Worm (Caenorhabditis elegans) whole organism, L2 larva: ENCODE results near the gene F36D3.14.

Source experiments
- C34F6.9 ChIP-seq: fragments of 150-350 bp; optimal IDR thresholded peaks from 2 replicates; lab custom pipeline; 2014; ENCODE audit warnings: missing biosample characterization, missing genetic modification characterization
- aly-2 ChIP-seq: fragments of 150-350 bp; optimal IDR thresholded peaks from 2 replicates; lab custom pipeline; 2014; ENCODE audit warnings: missing biosample characterization, missing genetic modification characterization
- fos-1 ChIP-seq: fragments of 150-350 bp; optimal IDR thresholded peaks from 2 replicates; lab custom pipeline; 2014; ENCODE audit warnings: missing biosample characterization, missing genetic modification characterization
- mab-5 ChIP-seq: fragments of 150-350 bp; optimal IDR thresholded peaks from 2 replicates; lab custom pipeline; 2014; ENCODE audit warnings: missing biosample characterization, missing genetic modification characterization
- mdl-1 ChIP-seq, 2 experiments: fragments of 150-350 bp in 1 of 2; sonication (generic microtip) in 1 of 2; optimal IDR thresholded peaks; 2 replicates each; lab custom pipeline; 2017; ENCODE audit warnings: missing biosample characterization in 2 of 2, missing genetic modification characterization in 2 of 2
- nhr-129 ChIP-seq: fragments of 150-350 bp; optimal IDR thresholded peaks from 2 replicates; lab custom pipeline; 2014; ENCODE audit warnings: missing biosample characterization, missing genetic modification characterization
- nhr-21 ChIP-seq: fragments of 150-350 bp; optimal IDR thresholded peaks from 2 replicates; lab custom pipeline; 2014; ENCODE audit warnings: missing biosample characterization, missing genetic modification characterization
- nhr-25 ChIP-seq: fragments of 150-350 bp; sonication (generic microtip); optimal IDR thresholded peaks from 3 replicates; lab custom pipeline; 2014; ENCODE audit warnings: missing biosample characterization, missing genetic modification characterization
- snpc-4 ChIP-seq: fragments of 150-350 bp; optimal IDR thresholded peaks from 2 replicates; lab custom pipeline; 2014; ENCODE audit warnings: missing biosample characterization, missing genetic modification characterization
- unc-62 ChIP-seq: fragments of 150-350 bp; optimal IDR thresholded peaks from 2 replicates; lab custom pipeline; 2014; ENCODE audit warnings: missing biosample characterization, missing genetic modification reagents, missing genetic modification characterization
- ztf-4 ChIP-seq: fragments of 150-350 bp; optimal IDR thresholded peaks from 2 replicates; lab custom pipeline; 2014; ENCODE audit warnings: missing biosample characterization, missing genetic modification characterization

- TF ChIP-seq mdl-1 (tag; optimal IDR thresholded peaks at IDR 0.05; lab: Kevin White, UChicago) (no peak), aly-2 (tag; lab: Kevin White, UChicago) (no peak), ztf-4 (no peak), C34F6.9 (tag; lab: Kevin White, UChicago) (no peak), fos-1 (tag; lab: Kevin White, UChicago) (no peak), nhr-25 (tag; lab: Kevin White, UChicago) (no peak), mab-5 (tag; lab: Kevin White, UChicago) (no peak), nhr-21 (tag; lab: Kevin White, UChicago) (no peak), snpc-4 (tag; lab: Kevin White, UChicago) (no peak), nhr-129 (tag; lab: Kevin White, UChicago) (no peak), unc-62 (GFP tag; lab: Kevin White, UChicago) (no peak)
These were observed 2.8 kb upstream of the F36D3.14 start, which contains the start of gene nhr-54 for ce11 chrV:16505828-16506227.
